Worm (Caenorhabditis elegans) whole organism, L2 larva: ENCODE measurements around the gene ubc-13.
A peak's percentile ranks its signal among the peaks of the same experiment; 100 is the strongest.
"Not testable (repeated sequence)": the region's sequence is repeated elsewhere in the genome, so short reads cannot be mapped to it uniquely, and the experiment has no call there.

Experiments
- C34F6.9 ChIP-seq: fragments of 150-350 bp; optimal IDR thresholded peaks from 2 replicates; lab custom pipeline; 2014; ENCODE audit warnings: missing biosample characterization, missing genetic modification characterization
- F13H6.1 ChIP-seq: sonication (generic microtip); optimal IDR thresholded peaks from 2 replicates; lab custom pipeline; 2016; ENCODE audit warnings: missing genetic modification characterization, missing compliant biosample characterization
- R02D3.7 ChIP-seq: fragments of 150-350 bp; optimal IDR thresholded peaks from 2 replicates; lab custom pipeline; 2014; ENCODE audit warnings: missing biosample characterization, missing genetic modification characterization
- Y55F3AM.14 ChIP-seq: fragments of 200-800 bp; sonication (Bioruptor generic); optimal IDR thresholded peaks from 2 replicates; lab custom pipeline; 2018; ENCODE audit warnings: mild to moderate bottlenecking, missing genetic modification characterization, missing compliant biosample characterization
- alr-1 ChIP-seq: fragments of 150-350 bp; optimal IDR thresholded peaks from 2 replicates; lab custom pipeline; 2014; ENCODE audit warnings: missing biosample characterization, missing genetic modification characterization
- ama-1 ChIP-seq: fragments of 150-350 bp; optimal IDR thresholded peaks from 2 replicates; lab custom pipeline; 2018; ENCODE audit warnings: inconsistent platforms
- blmp-1 ChIP-seq: sonication (generic microtip); optimal IDR thresholded peaks from 2 replicates; lab custom pipeline; 2017; ENCODE audit warnings: missing genetic modification characterization, mild to moderate bottlenecking, missing compliant biosample characterization, antibody characterized with exemption, moderate library complexity; ENCODE audit not compliant: insufficient read depth
- crh-2 ChIP-seq: sonication (generic microtip); optimal IDR thresholded peaks from 2 replicates; lab custom pipeline; 2017; ENCODE audit warnings: missing biosample characterization, missing genetic modification characterization
- egl-27 ChIP-seq: sonication (generic microtip); optimal IDR thresholded peaks from 3 replicates; lab custom pipeline; 2017; ENCODE audit warnings: missing biosample characterization, missing genetic modification reagents, missing genetic modification characterization
- elt-1 ChIP-seq: fragments of 150-350 bp; optimal IDR thresholded peaks from 2 replicates; lab custom pipeline; 2014; ENCODE audit warnings: missing biosample characterization, missing genetic modification characterization
- elt-3 ChIP-seq: sonication (generic microtip); optimal IDR thresholded peaks from 2 replicates; lab custom pipeline; 2017; ENCODE audit warnings: missing biosample characterization, missing genetic modification characterization
- gmeb-1 ChIP-seq: fragments of 150-350 bp; optimal IDR thresholded peaks from 2 replicates; lab custom pipeline; 2014; ENCODE audit warnings: missing biosample characterization, missing genetic modification characterization
- lin-11 ChIP-seq: fragments of 150-350 bp; sonication (generic microtip); optimal IDR thresholded peaks from 2 replicates; lab custom pipeline; 2014; ENCODE audit warnings: missing biosample characterization, missing genetic modification characterization, inconsistent platforms, mixed read lengths
- lin-13 ChIP-seq: fragments of 150-350 bp; optimal IDR thresholded peaks from 2 replicates; lab custom pipeline; 2014; ENCODE audit warnings: missing biosample characterization, missing genetic modification reagents, missing genetic modification characterization
- lin-39 ChIP-seq: fragments of 150-350 bp; optimal IDR thresholded peaks from 2 replicates; lab custom pipeline; 2014; ENCODE audit warnings: missing biosample characterization, missing genetic modification reagents, missing genetic modification characterization
- lsy-2 ChIP-seq, 2 experiments: fragments of 150-350 bp in 1 of 2; sonication (generic microtip) in 1 of 2; optimal IDR thresholded peaks; 2 replicates each; lab custom pipeline; 2014 to 2017; ENCODE audit warnings: missing biosample characterization in 2 of 2, missing genetic modification characterization in 2 of 2
- mab-5 ChIP-seq: fragments of 150-350 bp; optimal IDR thresholded peaks from 2 replicates; lab custom pipeline; 2014; ENCODE audit warnings: missing biosample characterization, missing genetic modification characterization
- mdl-1 ChIP-seq, 2 experiments: fragments of 150-350 bp in 1 of 2; sonication (generic microtip) in 1 of 2; optimal IDR thresholded peaks; 2 replicates each; lab custom pipeline; 2017; ENCODE audit warnings: missing biosample characterization in 2 of 2, missing genetic modification characterization in 2 of 2
- nhr-129 ChIP-seq: fragments of 150-350 bp; optimal IDR thresholded peaks from 2 replicates; lab custom pipeline; 2014; ENCODE audit warnings: missing biosample characterization, missing genetic modification characterization
- nhr-23 ChIP-seq: fragments of 150-350 bp; optimal IDR thresholded peaks from 2 replicates; lab custom pipeline; 2014; ENCODE audit warnings: missing biosample characterization, missing genetic modification reagents, missing genetic modification characterization
- nhr-25 ChIP-seq: fragments of 150-350 bp; sonication (generic microtip); optimal IDR thresholded peaks from 3 replicates; lab custom pipeline; 2014; ENCODE audit warnings: missing biosample characterization, missing genetic modification characterization
- nhr-6 ChIP-seq: fragments of 150-350 bp; optimal IDR thresholded peaks from 2 replicates; lab custom pipeline; 2014; ENCODE audit warnings: missing biosample characterization, missing genetic modification characterization
- snpc-4 ChIP-seq: fragments of 150-350 bp; optimal IDR thresholded peaks from 2 replicates; lab custom pipeline; 2014; ENCODE audit warnings: missing biosample characterization, missing genetic modification characterization
- unc-55 ChIP-seq: fragments of 150-350 bp; sonication (generic microtip); optimal IDR thresholded peaks from 3 replicates; lab custom pipeline; 2014; ENCODE audit warnings: missing biosample characterization, missing genetic modification reagents, missing genetic modification characterization
- ztf-1 ChIP-seq: fragments of 200-800 bp; sonication (Bioruptor generic); conservative IDR thresholded peaks from 2 replicates; pipeline ENCODE4 v1.3.6; 2022; ENCODE audit warnings: missing genetic modification characterization, missing compliant biosample characterization

ubc-13 gene

ce11 chrIV:2928409-2928808 is 2.9 kb upstream of the ubc-13 start, which contains the start of gene manf-1 (continued):
- no peak for TF ChIP-seq lin-39 (tag; lab: Kevin White, UChicago)
- TF ChIP-seq ama-1 (lab: Kevin White, UChicago) = peak; percentile 8
- no peak for TF ChIP-seq blmp-1 (tag; lab: Kevin White, UChicago)
- TF ChIP-seq crh-2 (tag; lab: Kevin White, UChicago) = peak; percentile 76
- TF ChIP-seq snpc-4 (tag; lab: Kevin White, UChicago) = no peak
- no peak for TF ChIP-seq mdl-1 (tag; optimal IDR thresholded peaks at IDR 0.05; lab: Kevin White, UChicago)

- TF ChIP-seq unc-55 = no peak
Observed at ce11 chrIV:2922196-2922595, 3.3 kb downstream of the ubc-13 start, which contains the start of gene fbxc-45. Gene fbxc-45 (minus strand): TSS chrIV:2922243.

ce11 chrIV:2917729-2918128 is 7.8 kb downstream of the ubc-13 start, which contains the start of gene Y54G2A.50:
Gene Y54G2A.50 (plus strand): TSS chrIV:2918029.
- not testable (repeated sequence) for TF ChIP-seq R02D3.7; Y55F3AM.14; mab-5 (tag; lab: Kevin White, UChicago)

- TF ChIP-seq unc-55 (peak; percentile 19), gmeb-1 (tag; lab: Kevin White, UChicago) (peak; percentile 58), nhr-6 (tag; lab: Kevin White, UChicago) (no peak)
Observed at ce11 chrIV:2916043-2916442, 9.4 kb downstream of the ubc-13 start.

ce11 chrIV:2914545-2914944 is 10.9 kb downstream of the ubc-13 start:
- TF ChIP-seq nhr-129 (peak; percentile 10), nhr-25 (no peak)
- TF ChIP-seq, all 48 proteins: peak for 1

ce11 chrIV:2901973-2902372 is 23.5 kb downstream of the ubc-13 start:
- peak; percentile 43 for TF ChIP-seq gmeb-1 (tag; lab: Kevin White, UChicago)
- TF ChIP-seq, all 48 proteins: peak for 1; not testable (repeated sequence) for 47

- TF ChIP-seq elt-1 (tag; lab: Kevin White, UChicago) (no peak), alr-1 (tag; lab: Kevin White, UChicago) (no peak)
Observed at ce11 chrIV:2897644-2898160, 27.8 kb downstream of the ubc-13 start, which contains the start of gene Y54G2A.36. Gene Y54G2A.36 (plus strand): TSS chrIV:2897694.

- TF ChIP-seq F13H6.1 (tag; lab: Kevin White, UChicago) = peak; percentile 21
- peak; percentile 29 to 76 for TF ChIP-seq lsy-2 (tag; optimal IDR thresholded peaks at IDR 0.05; lab: Kevin White, UChicago)
Observed at ce11 chrIV:2895986-2896660, 29.4 kb downstream of the ubc-13 start.

- TF ChIP-seq R02D3.7; crh-2 (tag; lab: Kevin White, UChicago); nhr-6 (tag; lab: Kevin White, UChicago): not testable (repeated sequence)
Observed at ce11 chrIV:2894630-2895029, 30.9 kb downstream of the ubc-13 start, which contains the start of gene Y54G2A.19. Gene Y54G2A.19 (minus strand): TSS chrIV:2894730.

- TF ChIP-seq C34F6.9 = no peak
- TF ChIP-seq blmp-1 (tag; lab: Kevin White, UChicago) = no peak
- TF ChIP-seq elt-3 (tag; lab: Kevin White, UChicago) = no peak
- TF ChIP-seq nhr-23 = no peak
- TF ChIP-seq egl-27 (tag; lab: Kevin White, UChicago) = no peak
- no peak for TF ChIP-seq lin-11 (tag; lab: Kevin White, UChicago)
- no peak for TF ChIP-seq ztf-1 (GFP tag; lab: Robert Waterston, UW)
- no peak for TF ChIP-seq lin-13 (GFP tag; lab: Kevin White, UChicago)
- no peak for TF ChIP-seq mab-5 (tag; lab: Kevin White, UChicago)
- no peak for TF ChIP-seq nhr-129
Observed at ce11 chrIV:2893486-2893842, 32.0 kb downstream of the ubc-13 start.
